Worm (Caenorhabditis elegans) whole organism, L1 larva: Measurements from ENCODE around the gene srpa-72.

Experiments
- ceh-82 ChIP-seq, 3 experiments: fragments of 150-350 bp in 1 of 3; sonication (generic microtip) in 2 of 3; optimal IDR thresholded peaks; 2 replicates each; lab custom pipeline; 2014 to 2017; ENCODE audit warnings: missing biosample characterization in 3 of 3, missing genetic modification characterization in 3 of 3
- efl-1 ChIP-seq, 4 experiments: fragments of 150-350 bp; optimal IDR thresholded peaks in 3 of 4; peaks in 1 of 4; 1 replicate in 1 of 4; 2 replicates in 3 of 4; lab custom pipeline; 2014; ENCODE audit warnings: missing biosample characterization in 2 of 4, missing genetic modification characterization in 2 of 4, missing genetic modification reagents in 2 of 4
- egl-27 ChIP-seq, 2 experiments: fragments of 150-350 bp in 1 of 2; sonication (generic microtip); optimal IDR thresholded peaks; 3 replicates each; lab custom pipeline; 2017 to 2018; ENCODE audit warnings: missing biosample characterization in 2 of 2, missing genetic modification characterization in 2 of 2, missing genetic modification reagents in 2 of 2
- fos-1 ChIP-seq: fragments of 150-350 bp; optimal IDR thresholded peaks from 2 replicates; lab custom pipeline; 2014; ENCODE audit warnings: missing biosample characterization, missing genetic modification characterization
- jun-1 ChIP-seq: fragments of 150-350 bp; optimal IDR thresholded peaks from 2 replicates; lab custom pipeline; 2014; ENCODE audit warnings: missing biosample characterization, missing genetic modification reagents, missing genetic modification characterization
- lin-13 ChIP-seq: fragments of 150-350 bp; optimal IDR thresholded peaks from 2 replicates; lab custom pipeline; 2014; ENCODE audit warnings: missing biosample characterization, missing genetic modification reagents, missing genetic modification characterization
- lin-39 ChIP-seq: fragments of 150-350 bp; optimal IDR thresholded peaks from 2 replicates; lab custom pipeline; 2014; ENCODE audit warnings: missing biosample characterization, missing genetic modification reagents, missing genetic modification characterization
- nhr-11 ChIP-seq: fragments of 150-350 bp; optimal IDR thresholded peaks from 2 replicates; lab custom pipeline; 2014; ENCODE audit warnings: missing biosample characterization, missing genetic modification characterization
- nhr-71 ChIP-seq: sonication (generic microtip); optimal IDR thresholded peaks from 2 replicates; lab custom pipeline; 2016; ENCODE audit warnings: mild to moderate bottlenecking, missing genetic modification characterization, moderate library complexity, missing compliant biosample characterization
- nhr-76 ChIP-seq: sonication (generic microtip); optimal IDR thresholded peaks from 2 replicates; lab custom pipeline; 2017; ENCODE audit warnings: missing biosample characterization, missing genetic modification characterization
- pag-3 ChIP-seq: sonication (generic microtip); optimal IDR thresholded peaks from 2 replicates; lab custom pipeline; 2017; ENCODE audit warnings: missing genetic modification characterization, mild to moderate bottlenecking, missing compliant biosample characterization, antibody characterized with exemption, borderline replicate concordance; ENCODE audit not compliant: insufficient read depth

DNA sequence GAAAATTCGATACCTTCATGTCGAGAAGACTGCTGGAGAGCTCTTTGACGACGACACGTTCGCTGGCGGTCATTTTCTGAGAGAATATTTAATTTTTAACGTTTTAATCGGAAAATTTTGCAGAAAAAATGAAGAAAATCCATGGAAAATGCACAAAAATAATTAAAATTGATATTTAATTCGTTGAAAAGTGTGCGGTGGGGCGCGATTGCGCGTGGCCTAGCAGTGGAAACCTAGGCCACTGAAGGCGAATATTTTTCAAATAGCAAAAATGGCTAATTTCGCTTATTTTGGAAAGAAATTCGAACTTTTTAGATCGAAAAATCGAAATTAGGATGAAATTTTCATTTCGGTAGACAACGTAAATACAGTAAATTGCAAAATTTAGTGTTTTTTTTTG is 34.7 kb upstream of the srpa-72 start, which contains the start of gene F29A7.6:
- TF ChIP-seq egl-27 (tag; optimal IDR thresholded peaks at IDR 0.05; lab: Kevin White, UChicago) = no peak
- TF ChIP-seq pag-3 = no peak
- TF ChIP-seq nhr-11 (tag; lab: Kevin White, UChicago) = no peak
- no peak for TF ChIP-seq fos-1 (tag; lab: Kevin White, UChicago)
- TF ChIP-seq lin-39 (tag; lab: Kevin White, UChicago) = peak; percentile 2
- TF ChIP-seq ceh-82 (tag; optimal IDR thresholded peaks at IDR 0.05; lab: Kevin White, UChicago) = peak; percentile 65 to 71 (median 66)
- TF ChIP-seq lin-13 (GFP tag; lab: Kevin White, UChicago) = peak; percentile 57
- peak; percentile 36 for TF ChIP-seq jun-1 (tag; lab: Kevin White, UChicago)
- TF ChIP-seq efl-1 (optimal IDR thresholded peaks at IDR 0.05; lab: Kevin White, UChicago) = peak; percentile 67 to 69
- TF ChIP-seq efl-1 (GFP tag; optimal IDR thresholded peaks at IDR 0.05 in 1 of 2; lab: Kevin White, UChicago) = peak; percentile 69 to 92
- no peak for TF ChIP-seq nhr-71 (tag; lab: Kevin White, UChicago)
- no peak for TF ChIP-seq nhr-76 (tag; lab: Kevin White, UChicago)
